Worm (Caenorhabditis elegans): ENCODE data around the gene sra-39.

- TF ChIP-seq fkh-10 (GFP tag; optimal IDR thresholded peaks at IDR 0.05) (no peak), ama-1 (optimal IDR thresholded peaks at IDR 0.05) (no peak), egl-5 (tag; optimal IDR thresholded peaks at IDR 0.05) (no peak)
Measured at ce11 chrX:13909850-13910249, 6.6 kb upstream of the sra-39 start, which contains the start of gene Y26E6A.3.

Data from whole organism, L3 larva.